Fruit fly (Drosophila melanogaster): ENCODE measurements around the gene CG12983.

The CG12983 gene

dm6 chr3L:20966662-20967061 is at the start of gene CG12983:
TSS of gene CG12983 (minus strand) at chr3L:20966762.
- no peak for TF ChIP-seq CG8478 (optimal IDR thresholded peaks at IDR 0.05)
- no peak for TF ChIP-seq CTCF (optimal IDR thresholded peaks at IDR 0.05)

dm6 chr3L:21014516-21014945 is 48.0 kb upstream of the CG12983 start:
- TF ChIP-seq CG8478 (optimal IDR thresholded peaks at IDR 0.05) (no peak), CTCF (optimal IDR thresholded peaks at IDR 0.05) (no peak)

dm6 chr3L:21013465-21013864 is 46.9 kb upstream of the CG12983 start:
- TF ChIP-seq CG8478 (optimal IDR thresholded peaks at IDR 0.05) (no peak), CTCF (optimal IDR thresholded peaks at IDR 0.05) (no peak)

- TF ChIP-seq CTCF (optimal IDR thresholded peaks at IDR 0.05): no peak
- TF ChIP-seq CG8478 (optimal IDR thresholded peaks at IDR 0.05): no peak
These were observed 45.1 kb upstream of the CG12983 start for dm6 chr3L:21011689-21012088.

dm6 chr3L:21010846-21011607 is 44.5 kb upstream of the CG12983 start:
- TF ChIP-seq CTCF (optimal IDR thresholded peaks at IDR 0.05) (no peak), CG8478 (optimal IDR thresholded peaks at IDR 0.05) (no peak)

dm6 chr3L:21009405-21010120 is 43.0 kb upstream of the CG12983 start:
- no peak for TF ChIP-seq CG8478 (optimal IDR thresholded peaks at IDR 0.05)

dm6 chr3L:21008899-21009298 is 42.3 kb upstream of the CG12983 start:
- TF ChIP-seq CG8478 (optimal IDR thresholded peaks at IDR 0.05) (no peak), CTCF (optimal IDR thresholded peaks at IDR 0.05) (no peak)

dm6 chr3L:21008255-21008815 is 41.8 kb upstream of the CG12983 start:
- TF ChIP-seq CG8478 (optimal IDR thresholded peaks at IDR 0.05): no peak
- no peak for TF ChIP-seq CTCF (optimal IDR thresholded peaks at IDR 0.05)

- no peak for TF ChIP-seq CG8478 (optimal IDR thresholded peaks at IDR 0.05)
- no peak for TF ChIP-seq CTCF (optimal IDR thresholded peaks at IDR 0.05)
These were observed 41.0 kb upstream of the CG12983 start for dm6 chr3L:21007364-21008254.

dm6 chr3L:20999639-21000038 is 33.1 kb upstream of the CG12983 start:
- peak; percentile 48 to 56 for TF ChIP-seq CTCF (optimal IDR thresholded peaks at IDR 0.05)
- TF ChIP-seq CG8478 (optimal IDR thresholded peaks at IDR 0.05): no peak

- no peak for TF ChIP-seq CTCF (optimal IDR thresholded peaks at IDR 0.05)
- no peak for TF ChIP-seq CG8478 (optimal IDR thresholded peaks at IDR 0.05)
These were observed 24.8 kb upstream of the CG12983 start, which contains the start of gene CG12984 for dm6 chr3L:20991373-20991772. TSS of gene CG12984 (plus strand) at chr3L:20991673.

- TF ChIP-seq CG8478 (optimal IDR thresholded peaks at IDR 0.05): no peak
- no peak for TF ChIP-seq CTCF (optimal IDR thresholded peaks at IDR 0.05)
These were observed 23.7 kb upstream of the CG12983 start for dm6 chr3L:20990231-20990630.

- TF ChIP-seq CG8478 (optimal IDR thresholded peaks at IDR 0.05) (no peak), CTCF (optimal IDR thresholded peaks at IDR 0.05) (no peak)
These were observed 22.3 kb upstream of the CG12983 start for dm6 chr3L:20988862-20989261.

dm6 chr3L:20987895-20988294 is 21.3 kb upstream of the CG12983 start:
- TF ChIP-seq CG8478 (optimal IDR thresholded peaks at IDR 0.05) (no peak), CTCF (optimal IDR thresholded peaks at IDR 0.05) (no peak)

- TF ChIP-seq CG8478 (optimal IDR thresholded peaks at IDR 0.05) (no peak), CTCF (optimal IDR thresholded peaks at IDR 0.05) (no peak)
These were observed 20.4 kb upstream of the CG12983 start for dm6 chr3L:20986929-20987363.
